Worm (Caenorhabditis elegans): ENCODE data around the gene csn-5.

DNA sequence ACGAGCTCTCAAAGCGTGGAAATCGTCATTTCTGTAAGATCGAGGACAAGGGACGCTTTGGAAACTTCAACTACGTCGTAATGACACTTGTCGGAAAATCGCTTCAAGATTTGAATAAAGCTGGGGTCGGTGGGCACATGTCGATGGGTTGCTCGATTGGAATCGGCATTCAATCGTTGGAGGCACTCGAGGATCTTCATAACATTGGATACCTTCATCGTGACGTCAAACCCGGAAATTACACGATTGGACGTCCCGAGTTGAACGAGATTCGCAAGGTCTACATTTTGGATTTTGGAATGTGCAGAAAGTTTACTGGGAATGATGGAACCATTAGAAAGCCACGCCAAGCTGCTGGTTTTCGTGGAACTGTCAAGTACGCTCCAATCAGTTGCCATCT, 16.8 kb upstream of the csn-5 start:
- TF ChIP-seq flt-1 (GFP tag; IDR thresholded peaks at IDR 0.05) (no peak), T22C8.4 (GFP tag; IDR thresholded peaks at IDR 0.05) (no peak), ref-1 (GFP tag; conservative IDR thresholded peaks at IDR 0.05) (no peak), ztf-29 (GFP tag; IDR thresholded peaks at IDR 0.05) (no peak), ztf-23 (GFP tag; IDR thresholded peaks at IDR 0.05) (no peak), cog-1 (tag; optimal IDR thresholded peaks at IDR 0.05) (no peak), klf-2 (GFP tag; conservative IDR thresholded peaks at IDR 0.05) (no peak), med-1 (GFP tag; optimal IDR thresholded peaks at IDR 0.05; ENCODE audit: insufficient read depth) (no peak), tab-1 (GFP tag; IDR thresholded peaks at IDR 0.05) (no peak)

Measured in whole organism, midembryonic.